Worm (Caenorhabditis elegans): ENCODE results near the gene srd-36.

srd-36 gene

DNA sequence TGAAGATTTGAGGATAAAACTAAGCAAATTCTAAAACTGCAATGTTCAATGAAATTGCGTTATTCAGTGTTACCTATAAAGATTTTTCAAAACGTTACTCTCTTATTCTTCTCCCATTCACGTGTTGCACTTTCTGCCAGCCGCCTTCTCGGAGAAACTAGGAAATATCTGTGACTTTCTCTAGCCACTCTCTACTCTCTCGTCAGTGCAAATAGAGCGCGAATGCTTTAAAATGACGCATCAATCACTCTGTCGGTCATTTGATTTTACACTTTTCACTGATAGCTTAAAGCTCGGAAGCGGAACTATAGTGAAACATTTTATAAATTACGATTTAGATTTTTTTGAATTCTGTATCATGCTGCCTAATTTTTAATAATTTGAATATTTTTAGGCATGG, 34.3 kb upstream of the srd-36 start (continued):
- peak; percentile 45 for TF ChIP-seq dpl-1 (GFP tag; optimal IDR thresholded peaks at IDR 0.05)
- TF ChIP-seq mdt-29 (GFP tag; IDR thresholded peaks at IDR 0.05): no peak
- peak; percentile 75 for TF ChIP-seq nhr-77 (tag; optimal IDR thresholded peaks at IDR 0.05)
- no peak for TF ChIP-seq saeg-2 (GFP tag; IDR thresholded peaks at IDR 0.05)
- TF ChIP-seq T26A8.4 (GFP tag; IDR thresholded peaks at IDR 0.05): no peak
- no peak for TF ChIP-seq nhr-42 (GFP tag; IDR thresholded peaks at IDR 0.05)
- no peak for TF ChIP-seq ceh-82 (tag; optimal IDR thresholded peaks at IDR 0.05)
- peak; percentile 69 for TF ChIP-seq mes-2 (tag; optimal IDR thresholded peaks at IDR 0.05; ENCODE audit: poor library complexity, severe bottlenecking)

DNA sequence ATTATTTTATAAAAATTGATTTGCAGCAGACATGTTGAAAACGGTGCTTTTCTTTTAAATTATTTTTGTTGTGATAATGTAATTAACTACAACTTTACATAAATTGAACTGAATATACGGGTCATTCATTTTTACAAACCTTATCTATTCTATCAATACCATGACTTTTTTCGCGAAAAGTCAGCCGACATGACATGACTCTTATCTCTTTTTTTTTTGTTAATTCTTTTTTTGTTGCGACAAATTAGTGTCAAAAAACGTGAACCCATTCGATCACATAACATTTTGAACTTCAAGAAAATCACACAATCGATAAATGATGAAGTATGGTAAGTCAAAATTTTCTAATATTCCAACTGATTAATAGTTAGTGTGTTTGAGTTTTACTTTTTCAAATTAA, 33.5 kb upstream of the srd-36 start, which contains the start of gene sir-2.2:
TSS of gene sir-2.2 (plus strand) at position 34 of the 400 bp plus-strand sequence.
- peak; percentile 57; the same call in 1 of the 2 replicates for TF ChIP-seq tra-1 (GFP tag; IDR thresholded peaks at IDR 0.05)
- no peak for TF ChIP-seq rbr-2 (tag; optimal IDR thresholded peaks at IDR 0.05)
- TF ChIP-seq Y105C5A.15 (GFP tag; IDR thresholded peaks at IDR 0.05): no peak
- TF ChIP-seq pqm-1 (tag; optimal IDR thresholded peaks at IDR 0.05): peak; percentile 26
- TF ChIP-seq fos-1 (tag; optimal IDR thresholded peaks at IDR 0.05): no peak
- peak; percentile 79 for TF ChIP-seq hlh-30 (tag; optimal IDR thresholded peaks at IDR 0.05; ENCODE audit: insufficient read depth)
- TF ChIP-seq aly-2 (tag; optimal IDR thresholded peaks at IDR 0.05): no peak
- TF ChIP-seq ZK546.5 (tag; optimal IDR thresholded peaks at IDR 0.05): no peak
- no peak for TF ChIP-seq hmg-1.1 (GFP tag; IDR thresholded peaks at IDR 0.05)
- no peak for TF ChIP-seq mdt-29 (GFP tag; IDR thresholded peaks at IDR 0.05)
- peak; percentile 62 for TF ChIP-seq nhr-28 (tag; optimal IDR thresholded peaks at IDR 0.05)
- no peak for TF ChIP-seq zip-11 (GFP tag; IDR thresholded peaks at IDR 0.05)
- no peak for TF ChIP-seq F37D6.2 (tag; optimal IDR thresholded peaks at IDR 0.05)
- no peak for TF ChIP-seq sdz-12 (GFP tag; optimal IDR thresholded peaks at IDR 0.05)
- TF ChIP-seq nhr-77 (tag; optimal IDR thresholded peaks at IDR 0.05): peak; percentile 42
- TF ChIP-seq dmd-6 (GFP tag; IDR thresholded peaks at IDR 0.05): peak; percentile 89
- 0 out of 2 replicates have a peak, but pooled peaks have one; percentile 41 for TF ChIP-seq php-3 (GFP tag; IDR thresholded peaks at IDR 0.05)
- peak in 1 of 2 experiments; percentile 19 for TF ChIP-seq mdl-1 (tag; optimal IDR thresholded peaks at IDR 0.05)
- peak; percentile 39 for TF ChIP-seq nhr-48 (tag; optimal IDR thresholded peaks at IDR 0.05)
- no peak for TF ChIP-seq F26F4.8 (GFP tag; conservative IDR thresholded peaks at IDR 0.05)
- no peak for TF ChIP-seq daf-16 (GFP tag; optimal IDR thresholded peaks at IDR 0.05)
- TF ChIP-seq daf-16 (tag; optimal IDR thresholded peaks at IDR 0.05): peak; percentile 54
- peak; percentile 65 for TF ChIP-seq hlh-11 (tag; optimal IDR thresholded peaks at IDR 0.05)
- no peak for TF ChIP-seq zag-1 (tag; optimal IDR thresholded peaks at IDR 0.05)
- TF ChIP-seq zfp-3 (GFP tag; conservative IDR thresholded peaks at IDR 0.05): peak; percentile 78; the same call in 1 of the 2 replicates
- TF ChIP-seq lin-39 (tag; optimal IDR thresholded peaks at IDR 0.05): no peak
- TF ChIP-seq nhr-41 (GFP tag; IDR thresholded peaks at IDR 0.05): 0 out of 2 replicates have a peak, but pooled peaks have one; percentile 40
- no peak for TF ChIP-seq daf-8 (GFP tag; IDR thresholded peaks at IDR 0.05)
- no peak for TF ChIP-seq zip-2 (tag; optimal IDR thresholded peaks at IDR 0.05)
- TF ChIP-seq lin-29 (GFP tag; IDR thresholded peaks at IDR 0.05): no peak
- TF ChIP-seq dve-1 (tag; optimal IDR thresholded peaks at IDR 0.05; ENCODE audit: insufficient read depth): peak; percentile 61
- 0 out of 2 replicates have a peak, but pooled peaks have one; percentile 15 for TF ChIP-seq ceh-20 (GFP tag; IDR thresholded peaks at IDR 0.05)
- no peak for TF ChIP-seq nhr-42 (GFP tag; IDR thresholded peaks at IDR 0.05)
- TF ChIP-seq lsy-2 (tag; optimal IDR thresholded peaks at IDR 0.05): peak in 1 of 2 experiments; percentile 41
- peak; percentile 14; the same call in 1 of the 2 replicates for TF ChIP-seq T26A8.4 (GFP tag; IDR thresholded peaks at IDR 0.05)
- no peak for TF ChIP-seq F10B5.3 (tag; optimal IDR thresholded peaks at IDR 0.05)
- TF ChIP-seq Y5F2A.4 (GFP tag; optimal IDR thresholded peaks at IDR 0.05): no peak
- TF ChIP-seq dmd-8 (GFP tag; IDR thresholded peaks at IDR 0.05): no peak
- TF ChIP-seq ceh-32 (tag; optimal IDR thresholded peaks at IDR 0.05; ENCODE audit: poor library complexity): no peak

Measured in whole organism, L4 larva.